Worm (Caenorhabditis elegans) whole organism, L4 larva: ENCODE data around the gene R02F11.9.

Source experiments
- D1046.2 ChIP-seq: fragments of 200-800 bp; sonication (Bioruptor generic); IDR thresholded peaks from 2 replicates; pipeline ENCODE4 v1.3.6; 2022; ENCODE audit warnings: missing genetic modification characterization, missing compliant biosample characterization
- F10B5.3 ChIP-seq: sonication (generic microtip); optimal IDR thresholded peaks from 2 replicates; lab custom pipeline; 2016; ENCODE audit warnings: mild to moderate bottlenecking, missing genetic modification characterization, missing compliant biosample characterization
- T20F7.1 ChIP-seq: fragments of 200-800 bp; sonication (Bioruptor generic); optimal IDR thresholded peaks from 2 replicates; lab custom pipeline; 2018; ENCODE audit warnings: mild to moderate bottlenecking, missing genetic modification characterization, missing compliant biosample characterization
- T26A8.4 ChIP-seq: fragments of 200-800 bp; sonication (Bioruptor generic); IDR thresholded peaks from 2 replicates; pipeline ENCODE4 v1.3.6; 2022; ENCODE audit warnings: missing genetic modification characterization, missing compliant biosample characterization
- Y5F2A.4 ChIP-seq: fragments of 200-800 bp; sonication (Bioruptor generic); optimal IDR thresholded peaks from 2 replicates; lab custom pipeline; 2018; ENCODE audit warnings: mild to moderate bottlenecking, missing genetic modification characterization, missing compliant biosample characterization
- Y75B8A.6 ChIP-seq: fragments of 200-800 bp; sonication (Bioruptor generic); IDR thresholded peaks from 2 replicates; pipeline ENCODE4 v1.3.6; 2022; ENCODE audit warnings: missing genetic modification reagents, missing genetic modification characterization, missing compliant biosample characterization
- ZK337.2 ChIP-seq: fragments of 200-800 bp; sonication (Bioruptor generic); IDR thresholded peaks from 2 replicates; pipeline ENCODE4 v1.3.6; 2022; ENCODE audit warnings: missing genetic modification reagents, missing genetic modification characterization, missing compliant biosample characterization
- ZK546.5 ChIP-seq, 2 experiments: sonication (generic microtip); optimal IDR thresholded peaks; 2 replicates each; lab custom pipeline; 2017; ENCODE audit warnings: missing biosample characterization in 2 of 2, missing genetic modification characterization in 2 of 2
- aly-2 ChIP-seq: sonication (generic microtip); optimal IDR thresholded peaks from 2 replicates; lab custom pipeline; 2018; ENCODE audit warnings: missing biosample characterization, missing genetic modification characterization
- ama-1 ChIP-seq: fragments of 150-350 bp; optimal IDR thresholded peaks from 2 replicates; lab custom pipeline; 2014; ENCODE audit warnings: inconsistent platforms, mixed read lengths
- ceh-28 ChIP-seq: fragments of 150-350 bp; optimal IDR thresholded peaks from 2 replicates; lab custom pipeline; 2014; ENCODE audit warnings: missing biosample characterization, missing genetic modification reagents, missing genetic modification characterization
- ceh-32 ChIP-seq: sonication (generic microtip); optimal IDR thresholded peaks from 2 replicates; lab custom pipeline; 2016; ENCODE audit warnings: mild to moderate bottlenecking, missing genetic modification characterization, missing compliant biosample characterization; ENCODE audit not compliant: poor library complexity
- ceh-44 ChIP-seq: fragments of 200-800 bp; sonication (Bioruptor generic); IDR thresholded peaks from 2 replicates; pipeline ENCODE4 v1.3.6; 2022; ENCODE audit warnings: missing genetic modification reagents, missing genetic modification characterization, missing compliant biosample characterization
- cey-2 ChIP-seq: sonication (generic microtip); optimal IDR thresholded peaks from 3 replicates; lab custom pipeline; 2017; ENCODE audit warnings: missing genetic modification characterization, mild to moderate bottlenecking, missing compliant biosample characterization, antibody characterized with exemption, borderline replicate concordance; ENCODE audit not compliant: insufficient read depth
- daf-16 ChIP-seq, 3 experiments: sonication (generic microtip); optimal IDR thresholded peaks; 2 replicates each; lab custom pipeline; 2016 to 2017; ENCODE audit warnings: missing genetic modification characterization in 3 of 3, missing genetic modification reagents in 3 of 3, mild to moderate bottlenecking in 2 of 3, missing compliant biosample characterization in 2 of 3, missing biosample characterization in 1 of 3, moderate library complexity in 1 of 3
- dve-1 ChIP-seq: sonication (generic microtip); optimal IDR thresholded peaks from 2 replicates; lab custom pipeline; 2017; ENCODE audit warnings: antibody characterized with exemption, mild to moderate bottlenecking, missing genetic modification characterization, missing compliant biosample characterization; ENCODE audit not compliant: insufficient read depth
- fkh-10 ChIP-seq: fragments of 150-350 bp; optimal IDR thresholded peaks from 2 replicates; lab custom pipeline; 2014; ENCODE audit warnings: missing biosample characterization, missing genetic modification reagents, missing genetic modification characterization
- fos-1 ChIP-seq: fragments of 150-350 bp; optimal IDR thresholded peaks from 2 replicates; lab custom pipeline; 2014; ENCODE audit warnings: missing biosample characterization, missing genetic modification characterization
- hif-1 ChIP-seq, 2 experiments: sonication (generic microtip); optimal IDR thresholded peaks; 2 replicates each; lab custom pipeline; 2016 to 2017; ENCODE audit warnings: missing compliant biosample characterization in 2 of 2, missing genetic modification characterization in 2 of 2, missing genetic modification reagents in 2 of 2, missing genotype in 2 of 2, mild to moderate bottlenecking in 1 of 2
- hlh-11 ChIP-seq: fragments of 200-800 bp; sonication (Bioruptor generic); optimal IDR thresholded peaks from 2 replicates; lab custom pipeline; 2018; ENCODE audit warnings: mild to moderate bottlenecking, missing genetic modification characterization, missing compliant biosample characterization
- hmg-1.1 ChIP-seq: fragments of 200-800 bp; sonication (Bioruptor generic); IDR thresholded peaks from 2 replicates; pipeline ENCODE4 v1.3.6; 2022; ENCODE audit warnings: missing genetic modification reagents, missing genetic modification characterization, missing compliant biosample characterization
- lin-1 ChIP-seq: fragments of 200-800 bp; sonication (Bioruptor generic); IDR thresholded peaks from 2 replicates; pipeline ENCODE4 v1.3.6; 2022; ENCODE audit warnings: missing genetic modification reagents, missing genetic modification characterization, missing compliant biosample characterization
- lin-13 ChIP-seq: fragments of 150-350 bp; optimal IDR thresholded peaks from 2 replicates; lab custom pipeline; 2014; ENCODE audit warnings: missing biosample characterization, missing genetic modification reagents, missing genetic modification characterization
- lin-15B ChIP-seq: fragments of 150-350 bp; sonication (generic microtip); optimal IDR thresholded peaks from 3 replicates; lab custom pipeline; 2014; ENCODE audit warnings: missing biosample characterization, missing genetic modification characterization
- lin-29 ChIP-seq: fragments of 200-800 bp; sonication (Bioruptor generic); IDR thresholded peaks from 2 replicates; pipeline ENCODE4 v1.3.6; 2022; ENCODE audit warnings: missing genetic modification reagents, missing genetic modification characterization, missing compliant biosample characterization
- lsy-2 ChIP-seq, 2 experiments: fragments of 150-350 bp in 1 of 2; sonication (generic microtip) in 1 of 2; optimal IDR thresholded peaks; 2 replicates each; lab custom pipeline; 2014 to 2017; ENCODE audit warnings: missing biosample characterization in 2 of 2, missing genetic modification characterization in 2 of 2
- mdl-1 ChIP-seq, 2 experiments: fragments of 150-350 bp in 1 of 2; sonication (generic microtip) in 1 of 2; optimal IDR thresholded peaks; 2 replicates each; lab custom pipeline; 2014 to 2017; ENCODE audit warnings: missing biosample characterization in 2 of 2, missing genetic modification characterization in 2 of 2
- mdt-29 ChIP-seq: fragments of 200-800 bp; sonication (Bioruptor generic); IDR thresholded peaks from 2 replicates; pipeline ENCODE4 v1.3.6; 2022; ENCODE audit warnings: missing genetic modification reagents, missing genetic modification characterization, missing compliant biosample characterization
- mep-1 ChIP-seq: fragments of 150-350 bp; sonication (generic microtip); optimal IDR thresholded peaks from 3 replicates; lab custom pipeline; 2014; ENCODE audit warnings: missing biosample characterization, missing genetic modification characterization
- mxl-2 ChIP-seq: fragments of 200-800 bp; sonication (Bioruptor generic); conservative IDR thresholded peaks from 2 replicates; pipeline ENCODE4 v1.3.6; 2022; ENCODE audit warnings: missing genetic modification reagents, missing genetic modification characterization, missing compliant biosample characterization
- mxl-3 ChIP-seq: fragments of 200-800 bp; sonication (Bioruptor generic); optimal IDR thresholded peaks from 2 replicates; lab custom pipeline; 2018; ENCODE audit warnings: mild to moderate bottlenecking, missing genetic modification characterization, missing compliant biosample characterization
- nhr-10 ChIP-seq: fragments of 150-350 bp; optimal IDR thresholded peaks from 2 replicates; lab custom pipeline; 2014; ENCODE audit warnings: missing biosample characterization, missing genetic modification characterization
- nhr-102 ChIP-seq: sonication (generic microtip); optimal IDR thresholded peaks from 2 replicates; lab custom pipeline; 2016; ENCODE audit warnings: mild to moderate bottlenecking, missing genetic modification characterization, moderate library complexity, missing compliant biosample characterization
- nhr-11 ChIP-seq: fragments of 150-350 bp; optimal IDR thresholded peaks from 2 replicates; lab custom pipeline; 2014; ENCODE audit warnings: missing biosample characterization, missing genetic modification characterization
- nhr-111 ChIP-seq: fragments of 200-800 bp; sonication (Bioruptor generic); optimal IDR thresholded peaks from 2 replicates; lab custom pipeline; 2018; ENCODE audit warnings: mild to moderate bottlenecking, missing genetic modification characterization, missing compliant biosample characterization
- nhr-237 ChIP-seq: sonication (generic microtip); optimal IDR thresholded peaks from 2 replicates; lab custom pipeline; 2017; ENCODE audit warnings: missing biosample characterization, missing genetic modification characterization
- nhr-25 ChIP-seq: sonication (generic microtip); optimal IDR thresholded peaks from 2 replicates; lab custom pipeline; 2017; ENCODE audit warnings: missing genetic modification characterization, mild to moderate bottlenecking, missing compliant biosample characterization, antibody characterized with exemption, moderate library complexity, borderline replicate concordance; ENCODE audit not compliant: insufficient read depth
- nhr-28 ChIP-seq: fragments of 150-350 bp; optimal IDR thresholded peaks from 2 replicates; lab custom pipeline; 2014; ENCODE audit warnings: missing biosample characterization, missing genetic modification characterization
- nhr-41 ChIP-seq: fragments of 200-800 bp; sonication (Bioruptor generic); IDR thresholded peaks from 2 replicates; pipeline ENCODE4 v1.3.6; 2022; ENCODE audit warnings: missing genetic modification reagents, missing genetic modification characterization, missing compliant biosample characterization
- pqm-1 ChIP-seq: sonication (generic microtip); optimal IDR thresholded peaks from 2 replicates; lab custom pipeline; 2017; ENCODE audit warnings: missing biosample characterization, missing genetic modification characterization
- rbr-2 ChIP-seq: sonication (generic microtip); optimal IDR thresholded peaks from 2 replicates; lab custom pipeline; 2016; ENCODE audit warnings: missing genotype, missing genetic modification characterization, missing compliant biosample characterization
- skn-1 ChIP-seq: fragments of 150-350 bp; optimal IDR thresholded peaks from 2 replicates; lab custom pipeline; 2014; ENCODE audit warnings: missing biosample characterization, missing genetic modification characterization
- snpc-4 ChIP-seq: fragments of 150-350 bp; optimal IDR thresholded peaks from 2 replicates; lab custom pipeline; 2014; ENCODE audit warnings: missing biosample characterization, missing genetic modification characterization
- spr-1 ChIP-seq: sonication (generic microtip); optimal IDR thresholded peaks from 2 replicates; lab custom pipeline; 2016; ENCODE audit warnings: mild to moderate bottlenecking, missing genetic modification characterization, missing compliant biosample characterization
- tag-97 ChIP-seq: fragments of 200-800 bp; sonication (Bioruptor generic); IDR thresholded peaks from 2 replicates; pipeline ENCODE4 v1.3.6; 2022; ENCODE audit warnings: missing genetic modification characterization, missing compliant biosample characterization
- unc-39 ChIP-seq: sonication (generic microtip); optimal IDR thresholded peaks from 2 replicates; lab custom pipeline; 2017; ENCODE audit warnings: missing biosample characterization, missing genetic modification characterization
- zfp-2 ChIP-seq: sonication (generic microtip); optimal IDR thresholded peaks from 2 replicates; lab custom pipeline; 2016; ENCODE audit warnings: mild to moderate bottlenecking, missing genetic modification characterization, missing compliant biosample characterization
- zip-11 ChIP-seq: fragments of 200-800 bp; sonication (Bioruptor generic); IDR thresholded peaks from 2 replicates; pipeline ENCODE4 v1.3.6; 2022; ENCODE audit warnings: missing genetic modification characterization, missing compliant biosample characterization
- ztf-7 ChIP-seq: fragments of 150-350 bp; optimal IDR thresholded peaks from 2 replicates; lab custom pipeline; 2014; ENCODE audit warnings: missing biosample characterization, missing genetic modification characterization

The R02F11.9 gene

DNA sequence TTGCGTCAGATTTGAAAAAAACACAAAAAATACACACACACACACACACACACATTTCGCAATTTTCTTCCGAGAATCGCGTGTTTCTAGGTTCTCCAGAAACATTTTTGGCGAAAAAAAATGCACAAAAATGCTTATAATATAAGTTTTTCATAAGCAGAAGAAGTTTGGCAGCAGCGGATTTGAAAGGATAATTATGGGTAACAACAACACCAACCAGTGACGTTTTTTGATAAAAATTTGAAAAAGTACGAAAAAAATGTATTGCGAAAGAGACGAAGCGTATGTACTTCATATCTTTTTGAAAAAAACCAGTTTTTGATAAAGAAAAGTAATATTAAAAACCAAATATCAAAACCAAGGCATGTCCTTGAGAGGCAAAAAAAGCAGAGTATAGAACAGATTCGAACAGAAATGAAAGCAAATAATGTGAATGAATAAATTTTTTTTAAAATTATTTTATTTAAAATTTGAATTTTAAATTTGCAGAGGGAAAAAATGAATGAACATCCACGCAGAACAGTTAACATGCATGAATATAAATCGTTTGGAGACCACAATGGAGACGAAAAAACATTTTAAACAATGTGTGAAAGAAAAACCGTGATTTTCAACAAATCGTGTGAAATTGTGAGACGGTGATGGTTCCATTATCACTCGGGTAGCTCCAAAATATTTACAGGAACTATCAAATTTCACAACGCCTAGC, 36.6 kb downstream of the R02F11.9 start (continued):
- TF ChIP-seq nhr-11 (tag; lab: Kevin White, UChicago) (no peak), daf-16 (GFP tag; optimal IDR thresholded peaks at IDR 0.05; lab: Kevin White, UChicago) (peak; percentile 4 to 16), daf-16 (tag; optimal IDR thresholded peaks at IDR 0.05; lab: Kevin White, UChicago) (peak; percentile 50), ztf-7 (tag; lab: Kevin White, UChicago) (no peak), mxl-2 (GFP tag; lab: Robert Waterston, UW) (no peak), unc-39 (tag; lab: Kevin White, UChicago) (no peak), pqm-1 (tag; lab: Kevin White, UChicago) (no peak), skn-1 (tag; lab: Kevin White, UChicago) (no peak), mep-1 (tag; lab: Kevin White, UChicago) (peak; percentile 80), ama-1 (lab: Kevin White, UChicago) (peak; percentile 54), mdl-1 (tag; optimal IDR thresholded peaks at IDR 0.05; lab: Kevin White, UChicago) (no peak), nhr-111 (peak; percentile 36), cey-2 (no peak), zfp-2 (tag; lab: Kevin White, UChicago) (no peak), hif-1 (tag; optimal IDR thresholded peaks at IDR 0.05; lab: Kevin White, UChicago) (peak in 1 of 2 experiments; percentile 67), D1046.2 (no peak), dve-1 (tag; lab: Kevin White, UChicago) (peak; percentile 60), Y75B8A.6 (0 out of 2 replicates have a peak, but pooled peaks have one; percentile 50), T20F7.1 (GFP tag; lab: Kevin White, UChicago) (peak; percentile 77), nhr-237 (tag; lab: Kevin White, UChicago) (no peak), ceh-32 (tag; lab: Kevin White, UChicago) (no peak), lin-1 (GFP tag; lab: Robert Waterston, UW) (peak; percentile 30; the same call in 1 of the 2 replicates), nhr-41 (GFP tag; lab: Robert Waterston, UW) (no peak), hmg-1.1 (GFP tag; lab: Robert Waterston, UW) (no peak), rbr-2 (tag; lab: Kevin White, UChicago) (no peak), tag-97 (GFP tag; lab: Robert Waterston, UW) (no peak), ceh-44 (no peak), nhr-10 (tag; lab: Kevin White, UChicago) (no peak), F10B5.3 (tag; lab: Kevin White, UChicago) (peak; percentile 35), nhr-102 (peak; percentile 69), snpc-4 (tag; lab: Kevin White, UChicago) (no peak), ceh-28 (tag; lab: Kevin White, UChicago) (no peak), nhr-28 (peak; percentile 4), hlh-11 (tag; lab: Kevin White, UChicago) (peak; percentile 15), lsy-2 (tag; optimal IDR thresholded peaks at IDR 0.05; lab: Kevin White, UChicago) (peak in 1 of 2 experiments; percentile 45), lin-15B (tag; lab: Kevin White, UChicago) (peak; percentile 39), aly-2 (tag; lab: Kevin White, UChicago) (no peak), ZK337.2 (GFP tag; lab: Robert Waterston, UW) (0 out of 2 replicates have a peak, but pooled peaks have one; percentile 58), T26A8.4 (peak; percentile 60; the same call in 1 of the 2 replicates), spr-1 (peak; percentile 34), mxl-3 (GFP tag; lab: Kevin White, UChicago) (peak; percentile 18), fkh-10 (GFP tag; lab: Kevin White, UChicago) (no peak), Y5F2A.4 (GFP tag; lab: Kevin White, UChicago) (no peak), lin-29 (no peak), ZK546.5 (tag; optimal IDR thresholded peaks at IDR 0.05; lab: Kevin White, UChicago) (no peak), fos-1 (no peak), zip-11 (GFP tag; lab: Robert Waterston, UW) (0 out of 2 replicates have a peak, but pooled peaks have one; percentile 6), mdt-29 (peak; percentile 67; the same call in 1 of the 2 replicates), lin-13 (GFP tag; lab: Kevin White, UChicago) (peak; percentile 34), nhr-25 (tag; lab: Kevin White, UChicago) (no peak)
